Fruit fly (Drosophila melanogaster) whole organism, wandering third instar larva: ENCODE measurements around the gene Gtpx.

ENCODE experiments used
- Abd-B ChIP-seq: fragments of >200 bp; optimal IDR thresholded peaks from 2 replicates; lab custom pipeline; 2017; ENCODE audit warnings: missing biosample characterization, missing genetic modification characterization
- CG32264 ChIP-seq: fragments of 200-800 bp; sonication (Bioruptor generic); optimal IDR thresholded peaks from 2 replicates; lab custom pipeline; 2016; ENCODE audit warnings: missing biosample characterization, missing genetic modification characterization
- CG9705 ChIP-seq: fragments of 200-800 bp; sonication (Bioruptor generic); optimal IDR thresholded peaks from 2 replicates; lab custom pipeline; 2018; ENCODE audit warnings: missing biosample characterization, mild to moderate bottlenecking, missing genetic modification characterization
- CrebA ChIP-seq: fragments of 200-800 bp; sonication (Bioruptor generic); optimal IDR thresholded peaks from 2 replicates; lab custom pipeline; 2016; ENCODE audit warnings: missing biosample characterization, mild to moderate bottlenecking, missing genetic modification characterization, borderline replicate concordance
- Dfd ChIP-seq: fragments of >200 bp; optimal IDR thresholded peaks from 2 replicates; lab custom pipeline; 2017; ENCODE audit warnings: missing biosample characterization, missing genetic modification characterization
- Dif ChIP-seq: fragments of 200-275, 200-300 bp; sonication (Bioruptor generic); optimal IDR thresholded peaks from 2 replicates; lab custom pipeline; 2018; ENCODE audit warnings: missing biosample characterization, missing genetic modification characterization; ENCODE audit not compliant: partially characterized antibody
- HLH106 ChIP-seq: fragments of 200-800 bp; optimal IDR thresholded peaks from 3 replicates; lab custom pipeline; 2019; ENCODE audit warnings: missing biosample characterization, mild to moderate bottlenecking, missing genetic modification characterization, moderate library complexity
- Hnf4 ChIP-seq: fragments of 200-800 bp; sonication (Bioruptor generic); optimal IDR thresholded peaks from 2 replicates; lab custom pipeline; 2016; ENCODE audit warnings: missing biosample characterization, mild to moderate bottlenecking, missing genetic modification characterization
- Hr78 ChIP-seq: fragments of >200 bp; optimal IDR thresholded peaks from 2 replicates; lab custom pipeline; 2017; ENCODE audit warnings: missing biosample characterization, missing genetic modification characterization
- Jra ChIP-seq: sonication (Bioruptor generic); optimal IDR thresholded peaks from 2 replicates; lab custom pipeline; 2016; ENCODE audit warnings: missing biosample characterization, missing genetic modification characterization
- Mio ChIP-seq: sonication (Bioruptor generic); optimal IDR thresholded peaks from 2 replicates; lab custom pipeline; 2016; ENCODE audit warnings: missing biosample characterization, missing genetic modification characterization
- Myc ChIP-seq: fragments of >200 bp; optimal IDR thresholded peaks from 2 replicates; lab custom pipeline; 2017
- N ChIP-seq: fragments of >200 bp; optimal IDR thresholded peaks from 2 replicates; lab custom pipeline; 2018; ENCODE audit warnings: missing biosample characterization, missing external identifiers, missing genetic modification characterization
- OdsH ChIP-seq: fragments of 200-800 bp; sonication (Bioruptor generic); optimal IDR thresholded peaks from 2 replicates; lab custom pipeline; 2016; ENCODE audit warnings: missing biosample characterization, mild to moderate bottlenecking, missing genetic modification characterization
- Rel ChIP-seq, 2 experiments: fragments of 200-800 bp; sonication (Bioruptor generic) in 1 of 2; optimal IDR thresholded peaks; 2 replicates in 1 of 2; 3 replicates in 1 of 2; lab custom pipeline; 2016 to 2019; ENCODE audit warnings: mild to moderate bottlenecking in 2 of 2, missing biosample characterization in 2 of 2, missing genetic modification characterization in 2 of 2, moderate library complexity in 1 of 2
- Sp1 ChIP-seq: fragments of 200-800 bp; sonication (Bioruptor generic); optimal IDR thresholded peaks from 3 replicates; lab custom pipeline; 2019; ENCODE audit warnings: missing biosample characterization, mild to moderate bottlenecking, missing genetic modification characterization, moderate library complexity
- Vsx2 ChIP-seq: fragments of 200-300, 225-300 bp; sonication (Bioruptor generic); optimal IDR thresholded peaks from 2 replicates; lab custom pipeline; 2018; ENCODE audit warnings: missing biosample characterization, missing genetic modification characterization; ENCODE audit not compliant: partially characterized antibody
- br ChIP-seq: fragments of 200-800 bp; sonication (Bioruptor generic); optimal IDR thresholded peaks from 2 replicates; lab custom pipeline; 2016; ENCODE audit warnings: missing biosample characterization, missing genetic modification characterization
- brk ChIP-seq: fragments of 200-800 bp; sonication (Bioruptor generic); optimal IDR thresholded peaks from 2 replicates; lab custom pipeline; 2016; ENCODE audit warnings: missing biosample characterization, mild to moderate bottlenecking, missing genetic modification characterization
- dmrt93B ChIP-seq: fragments of 200-800 bp; sonication (Bioruptor generic); optimal IDR thresholded peaks from 2 replicates; lab custom pipeline; 2018; ENCODE audit warnings: missing biosample characterization, mild to moderate bottlenecking, missing genetic modification characterization
- dsf ChIP-seq: sonication (Bioruptor generic); optimal IDR thresholded peaks from 2 replicates; lab custom pipeline; 2016; ENCODE audit warnings: missing biosample characterization, missing genetic modification characterization, borderline replicate concordance
- ey ChIP-seq: fragments of 200-800 bp; sonication (Bioruptor generic); optimal IDR thresholded peaks from 2 replicates; lab custom pipeline; 2016; ENCODE audit warnings: missing biosample characterization, missing genetic modification characterization
- foxo ChIP-seq, 2 experiments: fragments of 200-800 bp; sonication (Bioruptor generic); optimal IDR thresholded peaks; 2 replicates in 1 of 2; 3 replicates in 1 of 2; lab custom pipeline; 2016 to 2017; ENCODE audit warnings: missing biosample characterization in 2 of 2, missing genetic modification characterization in 2 of 2
- fru ChIP-seq: fragments of 200-800 bp; sonication (Bioruptor generic); optimal IDR thresholded peaks from 3 replicates; lab custom pipeline; 2016; ENCODE audit warnings: missing biosample characterization, mild to moderate bottlenecking, missing genetic modification characterization
- jim ChIP-seq: fragments of 175-275, 200-325 bp; sonication (Bioruptor generic); optimal IDR thresholded peaks from 2 replicates; lab custom pipeline; 2016; ENCODE audit warnings: missing biosample characterization, mild to moderate bottlenecking, missing genetic modification characterization
- lola ChIP-seq: fragments of >200 bp; optimal IDR thresholded peaks from 2 replicates; lab custom pipeline; 2017; ENCODE audit warnings: missing biosample characterization, missing genetic modification characterization
- pan ChIP-seq: fragments of >200 bp; optimal IDR thresholded peaks from 2 replicates; lab custom pipeline; 2017
- psq ChIP-seq: fragments of 200-800 bp; sonication (Bioruptor generic); optimal IDR thresholded peaks from 3 replicates; lab custom pipeline; 2017; ENCODE audit warnings: missing biosample characterization, mild to moderate bottlenecking, missing genetic modification characterization, moderate library complexity
- rgr ChIP-seq: fragments of 200-800 bp; sonication (Bioruptor generic); optimal IDR thresholded peaks from 3 replicates; lab custom pipeline; 2016; ENCODE audit warnings: missing biosample characterization, mild to moderate bottlenecking, missing genetic modification characterization
- sage ChIP-seq: fragments of 200-800 bp; sonication (Bioruptor generic); optimal IDR thresholded peaks from 2 replicates; lab custom pipeline; 2016; ENCODE audit warnings: missing biosample characterization, mild to moderate bottlenecking, missing genetic modification characterization
- sv ChIP-seq: fragments of 200-800 bp; sonication (Bioruptor generic); optimal IDR thresholded peaks from 3 replicates; lab custom pipeline; 2016; ENCODE audit warnings: missing biosample characterization, missing genetic modification characterization
- woc ChIP-seq: sonication (Bioruptor generic); optimal IDR thresholded peaks from 2 replicates; lab custom pipeline; 2016; ENCODE audit warnings: missing biosample characterization, mild to moderate bottlenecking, missing genetic modification characterization

Gtpx gene

DNA sequence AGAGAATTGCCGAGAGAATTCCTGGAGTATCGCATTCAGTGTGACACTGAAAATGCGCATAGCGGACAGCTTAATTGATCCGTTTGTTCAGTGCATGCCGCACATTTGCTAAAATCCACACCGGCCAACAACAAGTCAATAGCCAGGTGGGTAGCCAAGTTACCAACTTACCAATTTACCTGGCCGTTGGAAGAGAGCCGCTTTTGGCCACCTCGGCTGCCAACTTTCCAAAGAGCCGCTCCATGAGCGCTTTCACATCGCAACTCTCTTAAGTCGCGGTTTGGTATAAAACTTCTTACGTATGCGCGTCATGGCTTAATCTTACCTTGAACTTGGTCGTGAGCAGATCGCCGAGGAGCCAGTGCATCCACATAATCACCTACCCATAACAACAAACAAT is 46.1 kb upstream of the Gtpx start, which contains the start of gene CG12017:
Gene CG12017 (plus strand): TSS at position 310 of the 400 bp plus-strand sequence.
- TF ChIP-seq CG9705 (GFP tag; lab: Kevin White, UChicago), result no peak
- TF ChIP-seq Vsx2, result no peak
- TF ChIP-seq sv, result no peak
- no peak for TF ChIP-seq Sp1 (GFP tag; lab: Kevin White, UChicago)
- TF ChIP-seq dsf (GFP tag; lab: Kevin White, UChicago), result no peak
- TF ChIP-seq lola (GFP tag; lab: Kevin White, UChicago), result no peak
- no peak for TF ChIP-seq ey (GFP tag; lab: Kevin White, UChicago)
- no peak for TF ChIP-seq CrebA (GFP tag; lab: Kevin White, UChicago)
- no peak for TF ChIP-seq CG32264 (GFP tag; lab: Kevin White, UChicago)

DNA sequence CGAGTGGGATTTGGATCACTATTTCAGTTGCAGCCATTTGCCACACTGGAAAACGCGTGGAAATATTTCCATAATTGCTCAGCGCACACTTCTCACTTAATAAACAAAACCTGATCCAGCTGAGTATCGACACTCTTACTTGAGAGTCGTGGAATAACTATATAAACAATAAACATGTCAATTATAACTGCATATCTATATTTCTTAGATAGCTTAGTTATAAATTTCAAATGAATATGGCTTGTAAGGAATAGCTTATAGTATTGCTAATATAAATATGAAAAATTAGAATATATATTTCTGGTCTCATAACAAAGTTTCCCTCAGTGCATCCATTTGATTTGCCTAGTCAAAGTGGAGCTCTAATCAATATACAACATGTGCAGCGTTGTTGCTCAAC is 42.8 kb upstream of the Gtpx start:
- no peak for TF ChIP-seq woc
- TF ChIP-seq CG9705 (GFP tag; lab: Kevin White, UChicago), result no peak
- TF ChIP-seq Hnf4 (GFP tag; lab: Kevin White, UChicago), result no peak
- no peak for TF ChIP-seq brk
- TF ChIP-seq Abd-B, result no peak
- no peak for TF ChIP-seq foxo (GFP tag; optimal IDR thresholded peaks at IDR 0.05; lab: Kevin White, UChicago)
- no peak for TF ChIP-seq psq
- no peak for TF ChIP-seq OdsH (GFP tag; lab: Kevin White, UChicago)
- no peak for TF ChIP-seq fru (GFP tag; lab: Kevin White, UChicago)
- no peak for TF ChIP-seq sage (GFP tag; lab: Kevin White, UChicago)
- TF ChIP-seq pan (lab: Kevin White, UChicago), result no peak
- no peak for TF ChIP-seq Jra (GFP tag; lab: Kevin White, UChicago)
- TF ChIP-seq rgr (GFP tag; lab: Kevin White, UChicago), result no peak

DNA sequence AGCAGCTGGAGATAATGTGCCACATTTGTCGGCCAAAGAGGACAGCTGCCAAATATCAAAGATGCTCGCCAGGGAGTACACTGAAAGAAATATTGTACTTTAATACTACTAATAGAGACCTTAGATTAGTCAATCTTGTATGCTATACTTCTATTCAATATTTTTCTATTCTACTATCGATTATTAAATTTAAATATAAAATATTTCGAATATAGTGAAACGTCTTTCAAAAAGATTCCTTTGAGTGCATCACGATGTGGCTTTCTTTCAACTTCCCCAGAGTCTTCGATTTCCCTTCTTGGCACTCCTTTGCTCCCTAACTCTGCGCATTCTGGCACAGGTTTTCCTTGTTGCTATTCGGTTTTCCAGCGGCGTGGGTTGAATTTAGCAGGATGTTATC is 41.2 kb upstream of the Gtpx start:
- TF ChIP-seq Hr78, result no peak
- TF ChIP-seq N (GFP tag; lab: Kevin White, UChicago), result no peak
- no peak for TF ChIP-seq br
- TF ChIP-seq OdsH (GFP tag; lab: Kevin White, UChicago), result no peak
- TF ChIP-seq CG9705 (GFP tag; lab: Kevin White, UChicago), result no peak
- no peak for TF ChIP-seq Hnf4 (GFP tag; lab: Kevin White, UChicago)
- no peak for TF ChIP-seq Mio
- TF ChIP-seq jim, result no peak
- no peak for TF ChIP-seq pan (lab: Kevin White, UChicago)
- no peak for TF ChIP-seq Rel (GFP tag; optimal IDR thresholded peaks at IDR 0.05; lab: Kevin White, UChicago)
- no peak for TF ChIP-seq Rel (tag; optimal IDR thresholded peaks at IDR 0.05; lab: Kevin White, UChicago)
- TF ChIP-seq brk, result no peak
- TF ChIP-seq dmrt93B (GFP tag; lab: Kevin White, UChicago), result no peak
- TF ChIP-seq fru (GFP tag; lab: Kevin White, UChicago), result no peak

DNA sequence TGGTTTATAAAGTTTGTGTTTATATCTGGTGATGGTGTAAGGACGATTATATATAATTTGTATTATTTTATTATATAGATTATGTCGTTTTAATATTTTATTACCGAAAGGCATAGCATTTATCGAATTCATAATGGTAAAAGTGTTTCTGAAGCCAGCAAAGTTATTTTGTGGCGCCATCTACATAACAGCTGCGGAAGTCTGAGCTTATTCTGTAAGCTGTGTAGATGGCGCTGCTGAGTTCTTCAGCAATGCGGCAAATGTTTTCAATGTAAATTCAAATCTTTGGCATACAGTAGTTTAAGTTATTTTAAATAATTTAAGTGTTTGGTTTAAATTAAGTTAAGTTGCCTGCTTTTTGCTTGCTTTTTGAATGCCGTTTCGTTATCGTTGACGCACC is 37.7 kb upstream of the Gtpx start:
- TF ChIP-seq HLH106 (tag; lab: Kevin White, UChicago), result peak; percentile 9
- peak; percentile 8 for TF ChIP-seq Myc (lab: Kevin White, UChicago)
- no peak for TF ChIP-seq pan (lab: Kevin White, UChicago)
- no peak for TF ChIP-seq Dif (GFP tag; lab: Kevin White, UChicago)
- peak in 1 of 2 experiments; percentile 4 for TF ChIP-seq foxo (GFP tag; optimal IDR thresholded peaks at IDR 0.05; lab: Kevin White, UChicago)

DNA sequence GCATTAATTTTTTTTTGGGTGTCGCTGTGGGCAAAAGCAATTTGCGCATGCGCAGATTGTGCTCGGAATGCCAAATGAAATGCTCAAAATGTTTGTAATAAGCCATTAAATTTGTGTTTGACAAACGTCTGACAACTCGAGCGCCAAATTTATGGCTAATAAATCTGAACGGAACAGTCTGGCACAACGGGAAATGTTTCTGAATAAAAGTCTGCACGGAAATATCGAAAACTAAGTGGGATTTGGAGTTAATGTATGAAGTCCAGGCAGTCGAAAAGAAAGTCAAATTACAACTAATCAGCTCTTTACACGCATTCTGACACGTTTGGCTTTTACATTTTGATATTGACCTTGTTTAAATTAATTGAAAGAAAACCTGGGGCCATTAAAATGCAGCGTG is 34.9 kb upstream of the Gtpx start, which contains the start of gene CG12009:
Gene CG12009 (plus strand): TSS at position 301 of the 400 bp plus-strand sequence.
- TF ChIP-seq ey (GFP tag; lab: Kevin White, UChicago) (no peak), Myc (lab: Kevin White, UChicago) (no peak), Jra (GFP tag; lab: Kevin White, UChicago) (no peak), brk (no peak), CrebA (GFP tag; lab: Kevin White, UChicago) (no peak), Hr78 (no peak), Dfd (no peak), jim (no peak), dmrt93B (GFP tag; lab: Kevin White, UChicago) (no peak), sage (GFP tag; lab: Kevin White, UChicago) (no peak)
